Fruit fly (Drosophila melanogaster) whole organism: ENCODE results near the gene mRpL17.

ENCODE experiments used
- CG8478 ChIP-seq: fragments of >200 bp; optimal IDR thresholded peaks from 2 replicates; lab custom pipeline; 2018; ENCODE audit warnings: inconsistent platforms
- Dll ChIP-seq: fragments of >200 bp; optimal IDR thresholded peaks from 2 replicates; lab custom pipeline; 2017
- EcR ChIP-seq, 2 experiments: fragments of >200 bp; optimal IDR thresholded peaks; 2 replicates each; lab custom pipeline; 2017; ENCODE audit warnings: missing biosample characterization in 2 of 2, missing genetic modification characterization in 2 of 2, missing genetic modification reagents in 2 of 2
- pan ChIP-seq: fragments of >200 bp; optimal IDR thresholded peaks from 2 replicates; lab custom pipeline; 2017
- psq ChIP-seq: fragments of >200 bp; optimal IDR thresholded peaks from 2 replicates; lab custom pipeline; 2017
- usp ChIP-seq: fragments of >200 bp; optimal IDR thresholded peaks from 2 replicates; lab custom pipeline; 2017; ENCODE audit warnings: missing biosample characterization, missing genetic modification characterization, mixed read lengths

The mRpL17 gene

DNA sequence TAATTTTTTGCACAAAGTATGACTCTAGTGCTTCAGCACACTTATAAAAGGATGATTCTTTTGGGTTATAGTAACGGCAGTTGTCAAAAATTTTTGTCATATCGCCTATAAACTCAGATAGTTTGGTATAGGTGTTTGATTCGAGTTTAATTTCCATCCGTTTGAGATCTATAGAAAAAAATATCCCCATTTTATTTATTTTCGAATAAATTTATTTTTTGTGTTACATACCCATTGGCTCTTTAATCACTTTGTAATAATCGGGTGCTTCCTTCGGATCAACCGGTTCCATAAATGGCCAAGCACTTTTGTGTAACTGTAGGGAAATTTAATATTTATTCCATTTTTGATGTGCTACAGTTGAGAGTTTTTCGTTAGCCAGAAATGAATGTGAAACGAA lies 30.2 kb upstream of the mRpL17 start:
- TF ChIP-seq CG8478 (lab: Kevin White, UChicago) (no peak), Dll (no peak), psq (lab: Kevin White, UChicago) (no peak), usp (GFP tag; lab: Kevin White, UChicago) (no peak), pan (lab: Kevin White, UChicago) (no peak), EcR (GFP tag; optimal IDR thresholded peaks at IDR 0.05; lab: Kevin White, UChicago) (no peak)

DNA sequence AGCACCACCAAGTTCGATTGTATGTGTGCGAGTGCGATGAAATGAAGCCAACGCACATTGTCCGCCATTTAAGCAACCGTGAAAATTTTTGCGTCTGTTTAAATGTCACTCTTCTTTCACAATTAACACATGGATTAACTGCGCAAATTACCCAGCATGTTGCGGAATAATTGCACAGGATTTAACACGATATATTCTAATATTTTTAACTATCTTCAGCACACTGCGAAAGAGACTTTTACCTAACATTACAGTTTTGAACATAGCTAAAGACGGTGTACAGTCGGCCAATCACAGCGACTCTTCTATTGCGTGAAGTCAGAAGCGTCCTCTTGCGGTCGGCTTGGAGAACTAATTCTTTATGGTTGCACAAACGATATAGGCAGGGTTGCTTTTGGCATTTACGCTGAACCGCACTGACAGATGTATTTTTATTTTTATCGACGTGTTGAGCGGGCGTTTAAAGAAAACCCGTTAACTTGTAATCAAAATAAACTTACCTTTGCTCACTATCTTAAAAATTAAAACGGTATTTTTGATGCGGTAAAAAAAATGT lies 17.9 kb upstream of the mRpL17 start:
- TF ChIP-seq usp (GFP tag; lab: Kevin White, UChicago) (no peak), Dll (no peak), EcR (GFP tag; optimal IDR thresholded peaks at IDR 0.05; lab: Kevin White, UChicago) (no peak), pan (lab: Kevin White, UChicago) (no peak), psq (lab: Kevin White, UChicago) (no peak), CG8478 (lab: Kevin White, UChicago) (no peak)

DNA sequence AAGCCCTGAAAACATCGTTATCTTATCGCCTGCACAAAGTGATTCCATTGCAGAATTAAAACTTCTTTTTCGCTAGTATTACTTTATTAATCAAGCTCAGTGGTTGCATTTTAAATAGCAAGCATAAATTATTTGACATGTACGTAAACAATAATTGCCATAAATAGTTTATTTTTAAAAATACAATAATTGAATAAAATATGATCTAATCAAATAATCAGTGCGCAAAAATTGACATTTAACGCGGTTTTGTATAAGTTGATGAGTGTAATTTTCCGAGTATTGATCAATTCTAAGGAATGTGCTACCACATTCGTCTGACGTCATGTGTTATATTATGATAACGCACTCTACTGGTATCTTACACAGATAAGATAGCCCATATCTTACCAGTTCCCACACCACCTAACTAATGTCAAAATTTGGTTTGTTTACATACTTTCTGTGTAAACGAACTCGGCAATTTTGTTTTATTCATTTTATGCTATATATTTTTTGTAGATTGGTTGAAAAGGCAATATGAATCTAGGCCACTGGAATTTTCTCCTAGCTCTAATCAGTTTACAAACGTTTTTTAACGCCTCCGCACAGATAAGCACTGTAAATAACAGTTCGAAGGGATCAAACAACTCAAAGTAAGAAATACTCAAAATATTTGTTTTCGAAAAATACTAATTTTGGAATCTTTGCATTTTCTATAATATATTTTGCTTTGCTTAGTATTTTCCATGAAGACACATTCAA lies 16.9 kb upstream of the mRpL17 start, which contains the start of gene mthl14:
Gene mthl14, plus strand, starts transcription at position 10 of the 744 bp plus-strand sequence.
- TF ChIP-seq pan (lab: Kevin White, UChicago): no peak
- TF ChIP-seq Dll: no peak
- no peak for TF ChIP-seq psq (lab: Kevin White, UChicago)
- TF ChIP-seq CG8478 (lab: Kevin White, UChicago): no peak
- TF ChIP-seq usp (GFP tag; lab: Kevin White, UChicago): no peak
- TF ChIP-seq EcR (GFP tag; optimal IDR thresholded peaks at IDR 0.05; lab: Kevin White, UChicago): no peak

DNA sequence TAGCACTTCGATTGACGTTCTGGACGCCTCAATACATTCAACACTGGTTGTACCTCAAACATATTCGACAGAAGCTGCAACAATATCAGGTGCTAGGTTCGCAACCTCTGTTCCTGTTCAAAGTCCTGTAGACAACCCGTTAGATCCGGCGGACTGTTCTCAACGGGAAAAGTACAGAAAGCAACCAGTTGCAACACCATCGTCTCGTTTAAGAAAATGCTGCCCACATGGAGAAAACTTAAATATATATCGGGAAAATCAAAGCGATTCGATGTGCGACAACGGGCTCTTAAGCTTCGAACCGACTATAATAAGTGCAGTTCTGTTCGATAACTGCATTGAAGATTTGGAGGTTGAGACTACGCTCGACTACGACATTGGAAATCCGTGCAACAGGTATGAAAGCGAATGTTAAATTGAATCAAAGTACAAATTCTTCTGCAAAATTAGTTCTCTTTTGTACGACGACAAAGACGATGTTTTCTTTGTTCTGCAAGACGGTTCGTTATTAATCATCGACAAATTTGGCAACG lies 16.3 kb upstream of the mRpL17 start:
- TF ChIP-seq usp (GFP tag; lab: Kevin White, UChicago) (no peak), pan (lab: Kevin White, UChicago) (no peak), Dll (no peak), psq (lab: Kevin White, UChicago) (no peak), EcR (GFP tag; optimal IDR thresholded peaks at IDR 0.05; lab: Kevin White, UChicago) (no peak), CG8478 (lab: Kevin White, UChicago) (no peak)

DNA sequence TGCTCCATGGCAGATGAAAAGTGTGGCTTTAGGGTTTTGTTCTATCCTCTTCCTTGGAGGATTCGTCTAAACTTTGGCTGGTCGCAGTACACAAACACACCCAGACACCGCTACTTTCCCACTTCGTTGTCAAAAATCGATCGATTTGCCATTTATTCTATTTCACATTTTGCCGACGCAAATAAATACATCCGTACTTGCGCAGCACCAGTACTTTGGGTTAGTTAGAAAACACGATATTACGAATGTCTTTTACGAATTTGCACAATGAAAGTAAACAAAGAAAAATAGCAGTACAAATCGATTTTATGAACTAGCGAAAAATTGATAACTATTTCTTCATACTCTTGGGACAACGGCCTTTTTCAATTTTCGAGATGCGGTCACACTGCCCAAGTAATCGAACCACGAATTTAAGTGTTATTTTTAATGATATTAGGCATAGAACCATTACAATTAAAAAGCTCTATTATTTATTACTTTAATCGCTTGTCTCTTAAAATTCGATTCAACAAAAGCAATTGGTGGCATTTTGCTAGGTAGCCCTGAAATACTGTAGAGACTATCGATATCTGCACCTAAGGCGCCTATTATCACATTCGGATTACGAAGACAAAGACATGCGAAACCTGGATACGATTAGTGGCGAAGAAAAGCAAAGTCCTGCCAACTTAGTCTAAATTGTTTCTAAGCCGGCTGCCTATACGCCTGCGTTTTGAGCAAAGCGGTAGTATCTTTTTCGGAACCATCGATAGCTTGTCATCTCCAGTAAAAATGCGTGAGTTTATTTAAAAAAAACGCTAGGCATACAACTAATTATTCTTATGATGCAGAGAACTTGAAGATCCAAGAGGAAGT lies 6.7 kb upstream of the mRpL17 start, which contains the start of the genes DIP2 and wac:
Gene DIP2, minus strand, starts transcription at position 337 of the 858 bp plus-strand sequence.
Gene wac, plus strand, starts transcription at position 559 of the 858 bp plus-strand sequence.
- TF ChIP-seq EcR (GFP tag; optimal IDR thresholded peaks at IDR 0.05; lab: Kevin White, UChicago) (no peak), usp (GFP tag; lab: Kevin White, UChicago) (no peak), CG8478 (lab: Kevin White, UChicago) (no peak), Dll (no peak), pan (lab: Kevin White, UChicago) (no peak), psq (lab: Kevin White, UChicago) (no peak)

DNA sequence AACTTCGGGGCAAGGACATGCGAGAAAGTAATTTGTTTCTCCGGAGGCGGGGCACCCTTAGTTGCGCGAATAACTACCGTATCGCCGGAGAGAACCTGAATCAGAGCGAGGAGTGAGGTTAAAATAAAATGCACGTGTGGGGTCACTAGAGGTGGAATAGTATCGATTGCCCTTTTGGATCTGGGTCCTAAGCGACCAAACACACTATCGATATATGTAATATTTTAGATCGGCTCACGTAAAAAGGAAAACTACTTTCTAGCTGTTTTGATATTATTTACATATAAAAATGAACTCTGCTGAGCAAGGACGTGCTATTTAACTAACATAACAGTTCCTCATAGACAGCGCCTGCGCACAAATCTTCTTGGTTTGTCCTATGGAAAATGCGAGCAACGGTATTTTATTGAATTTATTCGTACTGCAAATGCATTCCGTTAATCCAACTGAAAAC lies 1.8 kb upstream of the mRpL17 start:
- no peak for TF ChIP-seq Dll
- TF ChIP-seq pan (lab: Kevin White, UChicago): no peak
- no peak for TF ChIP-seq psq (lab: Kevin White, UChicago)
- no peak for TF ChIP-seq EcR (GFP tag; optimal IDR thresholded peaks at IDR 0.05; lab: Kevin White, UChicago)
- TF ChIP-seq usp (GFP tag; lab: Kevin White, UChicago): no peak
- no peak for TF ChIP-seq CG8478 (lab: Kevin White, UChicago)

DNA sequence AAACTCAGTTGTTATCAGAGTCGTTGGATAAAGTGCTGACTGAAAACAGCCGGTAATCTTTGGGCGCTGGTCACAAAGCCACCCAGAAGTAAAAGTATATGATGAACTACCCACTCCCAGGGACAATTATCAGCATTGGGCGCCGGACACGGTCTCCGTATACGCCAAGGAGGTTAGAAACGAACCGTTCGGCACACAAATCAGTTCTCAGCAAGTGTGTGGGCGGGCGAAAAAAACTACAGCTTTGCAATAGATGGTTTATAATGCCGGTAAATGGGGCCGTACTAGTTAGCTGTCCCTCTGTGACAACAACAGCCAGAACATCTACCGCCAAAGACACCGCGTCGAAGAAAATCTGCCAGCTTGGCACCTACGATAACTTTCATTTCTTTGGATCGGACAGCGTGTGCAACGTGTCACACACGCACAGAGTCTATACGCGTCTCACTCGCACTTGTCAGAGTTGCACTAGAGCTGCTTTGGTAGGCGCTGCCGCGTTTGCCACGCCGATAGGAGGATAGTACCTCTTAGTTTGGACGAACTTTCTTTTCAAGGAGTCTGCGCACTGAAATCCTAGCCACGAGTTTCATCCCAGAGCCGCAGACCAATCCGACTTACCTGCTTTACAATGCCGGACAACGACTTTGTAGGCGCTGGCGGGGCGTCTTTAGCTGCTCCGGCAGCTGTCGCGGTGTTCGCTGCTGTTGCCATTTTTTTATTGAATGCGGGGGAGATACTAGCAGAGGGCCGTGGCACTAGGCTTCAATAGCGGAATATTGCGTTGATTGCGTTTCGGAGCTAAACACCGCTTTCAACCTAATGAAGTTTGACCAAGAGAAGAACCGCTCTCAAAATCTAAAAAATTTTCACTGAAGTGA lies 840 bp upstream of the mRpL17 start:
- no peak for TF ChIP-seq Dll
- TF ChIP-seq usp (GFP tag; lab: Kevin White, UChicago): no peak
- no peak for TF ChIP-seq psq (lab: Kevin White, UChicago)
- TF ChIP-seq EcR (GFP tag; optimal IDR thresholded peaks at IDR 0.05; lab: Kevin White, UChicago): no peak
- no peak for TF ChIP-seq pan (lab: Kevin White, UChicago)
- TF ChIP-seq CG8478 (lab: Kevin White, UChicago): no peak

DNA sequence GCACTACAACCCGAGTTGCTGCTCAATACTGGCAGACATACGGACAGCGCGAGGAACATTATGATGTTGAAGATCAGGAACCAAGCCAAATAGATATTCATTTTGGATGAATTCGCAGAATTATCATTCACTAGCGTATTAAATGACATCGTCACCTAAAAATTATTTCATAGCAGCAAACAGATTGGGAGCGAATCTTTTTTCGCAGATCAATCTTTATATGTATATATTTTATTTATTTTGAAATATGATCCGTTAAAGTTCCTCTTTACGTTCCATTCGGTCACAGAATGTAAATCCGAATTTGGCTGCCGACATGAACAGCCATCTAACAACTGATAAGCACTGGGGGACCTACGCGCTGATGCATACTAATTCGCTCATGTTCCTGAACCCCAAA lies 1.2 kb downstream of the mRpL17 start, which contains the start of gene CG34263:
Gene CG34263, minus strand, starts transcription at position 101 of the 400 bp plus-strand sequence.
- TF ChIP-seq CG8478 (lab: Kevin White, UChicago): no peak

DNA sequence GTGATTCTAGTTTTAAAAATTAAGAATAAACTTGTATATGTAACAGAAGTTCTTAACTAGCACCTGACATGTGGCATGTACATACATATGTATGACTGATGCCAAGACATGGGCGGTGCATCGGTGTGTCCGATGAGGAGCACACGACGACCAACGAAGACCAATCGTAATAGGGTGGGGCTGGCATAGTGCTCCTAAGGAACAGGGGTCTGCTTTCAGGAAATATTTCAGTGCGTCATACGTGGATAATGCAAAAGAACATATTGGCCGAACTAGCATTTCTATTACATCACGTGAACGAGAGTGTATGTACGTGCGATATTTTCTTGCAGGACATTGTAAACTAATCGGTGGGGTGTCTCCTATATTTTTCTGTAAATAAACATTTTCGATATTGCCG lies 2.5 kb downstream of the mRpL17 start, which contains the start of gene miple1:
Gene miple1, plus strand, starts transcription at position 217 of the 400 bp plus-strand sequence.
- TF ChIP-seq Dll (no peak), psq (lab: Kevin White, UChicago) (no peak), usp (GFP tag; lab: Kevin White, UChicago) (no peak), EcR (GFP tag; optimal IDR thresholded peaks at IDR 0.05; lab: Kevin White, UChicago) (no peak), CG8478 (lab: Kevin White, UChicago) (no peak), pan (lab: Kevin White, UChicago) (no peak)

DNA sequence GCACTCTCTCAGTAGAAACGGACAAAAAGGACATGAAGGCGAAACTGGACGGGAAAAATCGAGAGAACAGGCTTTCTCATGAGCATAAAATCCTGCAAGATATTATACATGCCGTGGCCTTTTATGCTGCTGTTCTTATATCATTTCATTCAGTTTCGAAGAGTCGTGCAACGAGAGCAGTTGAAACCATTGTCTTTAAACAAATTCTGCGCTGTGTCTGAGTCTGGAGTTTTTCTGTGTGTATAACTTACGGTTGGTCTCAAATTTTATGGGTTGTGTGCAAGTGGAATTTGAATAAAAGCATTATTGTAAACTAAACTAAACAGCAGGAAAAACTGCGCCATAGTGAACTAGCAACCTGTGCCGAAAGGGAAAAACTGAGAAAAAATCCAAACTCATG lies 3.0 kb downstream of the mRpL17 start:
- TF ChIP-seq pan (lab: Kevin White, UChicago) (no peak), EcR (GFP tag; optimal IDR thresholded peaks at IDR 0.05; lab: Kevin White, UChicago) (no peak), CG8478 (lab: Kevin White, UChicago) (no peak), Dll (no peak), psq (lab: Kevin White, UChicago) (no peak), usp (GFP tag; lab: Kevin White, UChicago) (no peak)
